Fruit fly (Drosophila melanogaster): Measurements from ENCODE around the gene Tango10.

Tango10 gene

DNA sequence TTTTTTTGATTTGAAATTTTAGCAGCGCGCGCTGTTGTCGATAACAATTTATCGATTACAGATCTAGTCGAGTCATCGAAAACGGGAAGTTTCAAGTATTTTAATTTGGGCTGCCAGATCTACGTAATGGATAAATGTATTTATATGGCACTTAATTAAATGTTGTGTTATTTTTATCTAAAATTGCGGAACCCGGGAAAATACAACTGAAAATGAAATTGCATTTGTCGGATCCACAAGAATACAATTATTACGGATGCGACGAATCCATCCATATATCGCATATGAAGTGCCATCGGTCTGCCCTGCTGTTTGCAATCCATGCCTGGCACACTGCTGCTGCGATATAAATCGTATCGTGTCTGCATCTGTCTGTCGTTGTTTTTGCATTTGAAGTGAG lies at the start of gene Tango10:
Tango10 (plus strand) TSS at position 108 of the 400 bp plus-strand sequence.
- TF ChIP-seq Sp1 (GFP tag; optimal IDR thresholded peaks at IDR 0.05) (peak; percentile 40), br (GFP tag; optimal IDR thresholded peaks at IDR 0.05) (peak; percentile 25), brk (GFP tag; optimal IDR thresholded peaks at IDR 0.05) (no peak), h (GFP tag; optimal IDR thresholded peaks at IDR 0.05) (peak; percentile 67), Abd-B (GFP tag; optimal IDR thresholded peaks at IDR 0.05) (no peak), Mio (GFP tag; optimal IDR thresholded peaks at IDR 0.05) (no peak), lola (GFP tag; optimal IDR thresholded peaks at IDR 0.05) (no peak), Vsx2 (GFP tag; optimal IDR thresholded peaks at IDR 0.05; ENCODE audit: partially characterized antibody) (peak; percentile 98), Hr78 (GFP tag; optimal IDR thresholded peaks at IDR 0.05) (no peak), HLH106 (tag; optimal IDR thresholded peaks at IDR 0.05) (peak; percentile 49), CG32264 (GFP tag; optimal IDR thresholded peaks at IDR 0.05) (no peak), Myc (optimal IDR thresholded peaks at IDR 0.05) (no peak), Hr83 (GFP tag; optimal IDR thresholded peaks at IDR 0.05; ENCODE audit: poor library complexity, severe bottlenecking) (no peak), rgr (GFP tag; optimal IDR thresholded peaks at IDR 0.05) (peak; percentile 65), psq (GFP tag; optimal IDR thresholded peaks at IDR 0.05) (peak; percentile 51), Rel (GFP tag; optimal IDR thresholded peaks at IDR 0.05) (no peak), Rel (tag; optimal IDR thresholded peaks at IDR 0.05) (peak; percentile 11), foxo (GFP tag; optimal IDR thresholded peaks at IDR 0.05) (peak in 1 of 2 experiments; percentile 76), GATAd (GFP tag; optimal IDR thresholded peaks at IDR 0.05) (no peak), N (GFP tag; optimal IDR thresholded peaks at IDR 0.05) (no peak), OdsH (GFP tag; optimal IDR thresholded peaks at IDR 0.05) (peak; percentile 42), dsf (GFP tag; optimal IDR thresholded peaks at IDR 0.05; ENCODE audit: borderline replicate concordance) (no peak), woc (GFP tag; optimal IDR thresholded peaks at IDR 0.05) (peak; percentile 39), dmrt93B (GFP tag; optimal IDR thresholded peaks at IDR 0.05) (no peak), Dif (GFP tag; optimal IDR thresholded peaks at IDR 0.05; ENCODE audit: partially characterized antibody) (peak; percentile 93), fru (GFP tag; optimal IDR thresholded peaks at IDR 0.05) (no peak), Dfd (GFP tag; optimal IDR thresholded peaks at IDR 0.05) (no peak), usp (GFP tag; optimal IDR thresholded peaks at IDR 0.05) (no peak), Hnf4 (GFP tag; optimal IDR thresholded peaks at IDR 0.05) (peak; percentile 75), CrebA (GFP tag; optimal IDR thresholded peaks at IDR 0.05; ENCODE audit: borderline replicate concordance) (no peak), dl (GFP tag; optimal IDR thresholded peaks at IDR 0.05; ENCODE audit: insufficient read depth in 1 of 2, partially characterized antibody in 2 of 2) (peak; percentile 90 to 92), ey (GFP tag; optimal IDR thresholded peaks at IDR 0.05) (peak; percentile 63), jim (GFP tag; optimal IDR thresholded peaks at IDR 0.05) (no peak), pan (optimal IDR thresholded peaks at IDR 0.05) (no peak), sage (GFP tag; optimal IDR thresholded peaks at IDR 0.05) (no peak), tai (GFP tag; optimal IDR thresholded peaks at IDR 0.05) (no peak), sv (GFP tag; optimal IDR thresholded peaks at IDR 0.05) (peak; percentile 7), CG9705 (GFP tag; optimal IDR thresholded peaks at IDR 0.05) (peak; percentile 25), Jra (GFP tag; optimal IDR thresholded peaks at IDR 0.05) (peak; percentile 60)

- TF ChIP-seq Mio (GFP tag; optimal IDR thresholded peaks at IDR 0.05) = no peak
- peak; percentile 46 for TF ChIP-seq fru (GFP tag; optimal IDR thresholded peaks at IDR 0.05)
- TF ChIP-seq h (GFP tag; optimal IDR thresholded peaks at IDR 0.05) = peak; percentile 31
- peak; percentile 38 for TF ChIP-seq Sp1 (GFP tag; optimal IDR thresholded peaks at IDR 0.05)
- TF ChIP-seq tai (GFP tag; optimal IDR thresholded peaks at IDR 0.05) = no peak
- no peak for TF ChIP-seq Rel (GFP tag; optimal IDR thresholded peaks at IDR 0.05)
- TF ChIP-seq Rel (tag; optimal IDR thresholded peaks at IDR 0.05) = no peak
- peak; percentile 18 for TF ChIP-seq br (GFP tag; optimal IDR thresholded peaks at IDR 0.05)
- TF ChIP-seq HLH106 (tag; optimal IDR thresholded peaks at IDR 0.05) = peak; percentile 71
- peak; percentile 45 for TF ChIP-seq psq (GFP tag; optimal IDR thresholded peaks at IDR 0.05)
- TF ChIP-seq sv (GFP tag; optimal IDR thresholded peaks at IDR 0.05) = peak; percentile 11
- TF ChIP-seq Hnf4 (GFP tag; optimal IDR thresholded peaks at IDR 0.05) = no peak
- peak in 1 of 2 experiments; percentile 73 for TF ChIP-seq foxo (GFP tag; optimal IDR thresholded peaks at IDR 0.05)
- peak; percentile 34 for TF ChIP-seq OdsH (GFP tag; optimal IDR thresholded peaks at IDR 0.05)
- TF ChIP-seq dmrt93B (GFP tag; optimal IDR thresholded peaks at IDR 0.05) = peak; percentile 50
- TF ChIP-seq brk (GFP tag; optimal IDR thresholded peaks at IDR 0.05) = no peak
- no peak for TF ChIP-seq Vsx2 (GFP tag; optimal IDR thresholded peaks at IDR 0.05; ENCODE audit: partially characterized antibody)
- TF ChIP-seq jim (GFP tag; optimal IDR thresholded peaks at IDR 0.05) = no peak
- TF ChIP-seq woc (GFP tag; optimal IDR thresholded peaks at IDR 0.05) = no peak
- TF ChIP-seq sage (GFP tag; optimal IDR thresholded peaks at IDR 0.05) = peak; percentile 53
- TF ChIP-seq usp (GFP tag; optimal IDR thresholded peaks at IDR 0.05) = no peak
- TF ChIP-seq dsf (GFP tag; optimal IDR thresholded peaks at IDR 0.05; ENCODE audit: borderline replicate concordance) = no peak
- TF ChIP-seq rgr (GFP tag; optimal IDR thresholded peaks at IDR 0.05) = peak; percentile 68
- TF ChIP-seq ey (GFP tag; optimal IDR thresholded peaks at IDR 0.05) = peak; percentile 35
These were observed 41.5 kb upstream of the Tango10 start, which contains the start of the genes Vlet and bif for dm6 chrX:11678539-11679040. Gene Vlet (minus strand): TSS chrX:11678589. Gene bif (plus strand): TSS chrX:11678970.

All from whole organism, wandering third instar larva.